In genomic region chr3R:7144245-7144904, dm6 we compare ENCODE assay signal across 5 fruit fly cellular contexts.
TF ChIP-seq lines count a peak whose summit lies in the region.

Gene CG14610, minus strand, starts transcription at chr3R:7144295.
Gene CG2656, plus strand, starts transcription at chr3R:7144724.

- TF ChIP-seq CTCF in whole organism, embryonic (GFP tag; optimal IDR thresholded peaks at IDR 0.05; lab: Kevin White, UChicago), result peak; percentile 52

TF ChIP-seq in whole organism, adult, 20 proteins besides CTCF, POLR2A, EP300 and RAD21 (continues in another document):
- TF ChIP-seq toe (GFP tag; optimal IDR thresholded peaks at IDR 0.05; lab: Kevin White, UChicago) (peak; percentile 74), Crg-1 (GFP tag; optimal IDR thresholded peaks at IDR 0.05; lab: Kevin White, UChicago) (peak; percentile 84), cnc (optimal IDR thresholded peaks at IDR 0.05; lab: Kevin White, UChicago) (no peak), CG7045 (GFP tag; optimal IDR thresholded peaks at IDR 0.05; lab: Kevin White, UChicago) (peak; percentile 44), CG33017 (tag; optimal IDR thresholded peaks at IDR 0.05; lab: Kevin White, UChicago) (peak; percentile 0), tj (GFP tag; optimal IDR thresholded peaks at IDR 0.05; lab: Kevin White, UChicago) (no peak), Hr96 (GFP tag; optimal IDR thresholded peaks at IDR 0.05; lab: Kevin White, UChicago) (peak; percentile 77), ovo (GFP tag; optimal IDR thresholded peaks at IDR 0.05; lab: Kevin White, UChicago) (peak; percentile 35), cic (GFP tag; optimal IDR thresholded peaks at IDR 0.05; lab: Kevin White, UChicago) (no peak), CG12768 (GFP tag; optimal IDR thresholded peaks at IDR 0.05; lab: Kevin White, UChicago) (peak; percentile 40), CG11617 (GFP tag; optimal IDR thresholded peaks at IDR 0.05; lab: Kevin White, UChicago) (peak; percentile 32), CG1620 (GFP tag; optimal IDR thresholded peaks at IDR 0.05; lab: Kevin White, UChicago) (peak; percentile 85), CG5204 (GFP tag; optimal IDR thresholded peaks at IDR 0.05; lab: Kevin White, UChicago) (peak; percentile 60), kay (GFP tag; lab: Kevin White, UChicago; ENCODE audit: borderline replicate concordance) (no peak), Clk (GFP tag; optimal IDR thresholded peaks at IDR 0.05; lab: Kevin White, UChicago) (peak; percentile 9), CG7101 (tag; optimal IDR thresholded peaks at IDR 0.05; lab: Kevin White, UChicago) (peak; percentile 69), bab1 (GFP tag; optimal IDR thresholded peaks at IDR 0.05; lab: Kevin White, UChicago) (peak; percentile 78), pad (GFP tag; optimal IDR thresholded peaks at IDR 0.05; lab: Kevin White, UChicago) (peak; percentile 54)

TF ChIP-seq in whole organism, embryonic, 481 proteins besides CTCF, POLR2A, EP300 and RAD21 (continues in another document):
- TF ChIP-seq fu2 (GFP tag; optimal IDR thresholded peaks at IDR 0.05; lab: Kevin White, UChicago) (peak; percentile 81), ro (GFP tag; IDR thresholded peaks at IDR 0.05; lab: Robert Waterston, UW) (no peak), CG9437 (GFP tag; optimal IDR thresholded peaks at IDR 0.05; lab: Kevin White, UChicago) (peak; percentile 30), bowl (GFP tag; IDR thresholded peaks at IDR 0.05; lab: Robert Waterston, UW) (no peak), Dp (GFP tag; optimal IDR thresholded peaks at IDR 0.05; lab: Kevin White, UChicago) (peak; percentile 99), CG18599 (GFP tag; optimal IDR thresholded peaks at IDR 0.05; lab: Kevin White, UChicago) (peak; percentile 74), inv (GFP tag; IDR thresholded peaks at IDR 0.05; lab: Robert Waterston, UW; ENCODE audit: partially characterized antibody) (peak; percentile 37; the same call in 1 of the 2 replicates), Fer1 (GFP tag; optimal IDR thresholded peaks at IDR 0.05; lab: Kevin White, UChicago) (peak; percentile 92), CG5245 (GFP tag; optimal IDR thresholded peaks at IDR 0.05; lab: Kevin White, UChicago) (peak; percentile 84), HLHmδ (GFP tag; optimal IDR thresholded peaks at IDR 0.05; lab: Kevin White, UChicago) (no peak), gfzf (GFP tag; optimal IDR thresholded peaks at IDR 0.05; lab: Kevin White, UChicago) (peak; percentile 52), tap (tag; optimal IDR thresholded peaks at IDR 0.05; lab: Kevin White, UChicago) (peak; percentile 30), Deaf1 (tag; optimal IDR thresholded peaks at IDR 0.05; lab: Kevin White, UChicago) (no peak), cwo (GFP tag; optimal IDR thresholded peaks at IDR 0.05; lab: Kevin White, UChicago) (peak; percentile 47), CG3726 (GFP tag; IDR thresholded peaks at IDR 0.05; lab: Robert Waterston, UW) (no peak), tgo (GFP tag; IDR thresholded peaks at IDR 0.05; lab: Robert Waterston, UW) (peak; percentile 63; the same call in 2 of the 3 replicates), CG17361 (GFP tag; IDR thresholded peaks at IDR 0.05; lab: Robert Waterston, UW) (no peak), danr (GFP tag; IDR thresholded peaks at IDR 0.05; lab: Robert Waterston, UW) (no peak), CG17612 (GFP tag; IDR thresholded peaks at IDR 0.05; lab: Robert Waterston, UW) (no peak)

TF ChIP-seq in whole organism, prepupa, 60 proteins besides CTCF, POLR2A, EP300 and RAD21 (continues in another document):
- TF ChIP-seq OdsH (GFP tag; optimal IDR thresholded peaks at IDR 0.05; lab: Kevin White, UChicago), result peak; percentile 71
- peak; percentile 82 for TF ChIP-seq CG31627 (GFP tag; optimal IDR thresholded peaks at IDR 0.05; lab: Kevin White, UChicago)
- TF ChIP-seq Hr39 (GFP tag; optimal IDR thresholded peaks at IDR 0.05; lab: Kevin White, UChicago), result peak; percentile 76
- peak; percentile 56 for TF ChIP-seq CG6792 (GFP tag; optimal IDR thresholded peaks at IDR 0.05; lab: Kevin White, UChicago)
- TF ChIP-seq Eip78C (GFP tag; lab: Kevin White, UChicago), result peak; percentile 76
- peak; percentile 69 for TF ChIP-seq acj6 (GFP tag; optimal IDR thresholded peaks at IDR 0.05; lab: Kevin White, UChicago)
- TF ChIP-seq CG10631 (GFP tag; optimal IDR thresholded peaks at IDR 0.05; lab: Kevin White, UChicago), result peak; percentile 75
- TF ChIP-seq lz (GFP tag; optimal IDR thresholded peaks at IDR 0.05; lab: Kevin White, UChicago), result peak; percentile 78
- peak; percentile 74 for TF ChIP-seq Hr4 (GFP tag; optimal IDR thresholded peaks at IDR 0.05; lab: Kevin White, UChicago)
- peak; percentile 39 for TF ChIP-seq CG8632 (GFP tag; optimal IDR thresholded peaks at IDR 0.05; lab: Kevin White, UChicago)
- TF ChIP-seq Eip75B (GFP tag; optimal IDR thresholded peaks at IDR 0.05; lab: Kevin White, UChicago), result no peak
- TF ChIP-seq CG3919 (GFP tag; optimal IDR thresholded peaks at IDR 0.05; lab: Kevin White, UChicago), result peak; percentile 88
- peak; percentile 43 for TF ChIP-seq CG7368 (GFP tag; optimal IDR thresholded peaks at IDR 0.05; lab: Kevin White, UChicago)
- TF ChIP-seq pdm3 (GFP tag; optimal IDR thresholded peaks at IDR 0.05; lab: Kevin White, UChicago), result peak; percentile 75
- TF ChIP-seq achi (GFP tag; optimal IDR thresholded peaks at IDR 0.05; lab: Kevin White, UChicago), result peak; percentile 61
- TF ChIP-seq topi (GFP tag; optimal IDR thresholded peaks at IDR 0.05; lab: Kevin White, UChicago), result peak; percentile 69
- peak; percentile 80 for TF ChIP-seq cyc (GFP tag; optimal IDR thresholded peaks at IDR 0.05; lab: Kevin White, UChicago)
- TF ChIP-seq CG3032 (tag; optimal IDR thresholded peaks at IDR 0.05; lab: Kevin White, UChicago), result peak; percentile 36
- TF ChIP-seq Lpt (GFP tag; optimal IDR thresholded peaks at IDR 0.05; lab: Kevin White, UChicago), result no peak

TF ChIP-seq in whole organism, pupa, 21 proteins besides CTCF, POLR2A, EP300 and RAD21:
- TF ChIP-seq D1 (tag; optimal IDR thresholded peaks at IDR 0.05; lab: Kevin White, UChicago) (peak; percentile 57), fd96Ca (GFP tag; IDR thresholded peaks at IDR 0.05; lab: Robert Waterston, UW) (no peak), CG9948 (tag; optimal IDR thresholded peaks at IDR 0.05; lab: Kevin White, UChicago) (no peak), gl (tag; optimal IDR thresholded peaks at IDR 0.05; lab: Kevin White, UChicago) (no peak), CG32121 (GFP tag; IDR thresholded peaks at IDR 0.05; lab: Robert Waterston, UW) (peak; percentile 34; the same call in 1 of the 2 replicates), CG13204 (GFP tag; optimal IDR thresholded peaks at IDR 0.05; lab: Kevin White, UChicago) (no peak), Snoo (tag; optimal IDR thresholded peaks at IDR 0.05; lab: Kevin White, UChicago) (peak; percentile 50), Ets98B (GFP tag; IDR thresholded peaks at IDR 0.05; lab: Robert Waterston, UW) (no peak; the same call in 1 of the 2 replicates), EcR (GFP tag; optimal IDR thresholded peaks at IDR 0.05; lab: Kevin White, UChicago) (no peak), CG10348 (GFP tag; IDR thresholded peaks at IDR 0.05; lab: Robert Waterston, UW) (no peak), CG4496 (GFP tag; IDR thresholded peaks at IDR 0.05; lab: Robert Waterston, UW) (no peak; the same call in 1 of the 3 replicates)

TF ChIP-seq in whole organism, wandering third instar larva, 38 proteins besides CTCF, POLR2A, EP300 and RAD21 (continues in another document):
- TF ChIP-seq br (GFP tag; optimal IDR thresholded peaks at IDR 0.05; lab: Kevin White, UChicago), result peak; percentile 80
- TF ChIP-seq dmrt93B (GFP tag; optimal IDR thresholded peaks at IDR 0.05; lab: Kevin White, UChicago), result no peak
- TF ChIP-seq dsf (GFP tag; optimal IDR thresholded peaks at IDR 0.05; lab: Kevin White, UChicago; ENCODE audit: borderline replicate concordance), result no peak
- TF ChIP-seq lola (GFP tag; optimal IDR thresholded peaks at IDR 0.05; lab: Kevin White, UChicago), result no peak
- TF ChIP-seq N (GFP tag; optimal IDR thresholded peaks at IDR 0.05; lab: Kevin White, UChicago), result no peak
- peak; percentile 23 for TF ChIP-seq CG32264 (GFP tag; optimal IDR thresholded peaks at IDR 0.05; lab: Kevin White, UChicago)
- peak; percentile 78 for TF ChIP-seq fru (GFP tag; optimal IDR thresholded peaks at IDR 0.05; lab: Kevin White, UChicago)
- no peak for TF ChIP-seq HLH106 (tag; optimal IDR thresholded peaks at IDR 0.05; lab: Kevin White, UChicago)
- TF ChIP-seq Dfd (GFP tag; optimal IDR thresholded peaks at IDR 0.05; lab: Kevin White, UChicago), result no peak
- peak; percentile 79 for TF ChIP-seq ey (GFP tag; optimal IDR thresholded peaks at IDR 0.05; lab: Kevin White, UChicago)
- no peak for TF ChIP-seq Vsx2 (GFP tag; optimal IDR thresholded peaks at IDR 0.05; lab: Kevin White, UChicago; ENCODE audit: partially characterized antibody)
- no peak for TF ChIP-seq sage (GFP tag; optimal IDR thresholded peaks at IDR 0.05; lab: Kevin White, UChicago)
- no peak for TF ChIP-seq Hr78 (GFP tag; optimal IDR thresholded peaks at IDR 0.05; lab: Kevin White, UChicago)
- no peak for TF ChIP-seq Sp1 (GFP tag; optimal IDR thresholded peaks at IDR 0.05; lab: Kevin White, UChicago)
- peak; percentile 71 for TF ChIP-seq OdsH (GFP tag; optimal IDR thresholded peaks at IDR 0.05; lab: Kevin White, UChicago)
- peak; percentile 25 for TF ChIP-seq Myc (optimal IDR thresholded peaks at IDR 0.05; lab: Kevin White, UChicago)
- TF ChIP-seq Mio (GFP tag; optimal IDR thresholded peaks at IDR 0.05; lab: Kevin White, UChicago), result peak; percentile 28
- no peak for TF ChIP-seq woc (GFP tag; optimal IDR thresholded peaks at IDR 0.05; lab: Kevin White, UChicago)
- TF ChIP-seq rgr (GFP tag; optimal IDR thresholded peaks at IDR 0.05; lab: Kevin White, UChicago), result peak; percentile 91
- peak; percentile 91 for TF ChIP-seq h (GFP tag; optimal IDR thresholded peaks at IDR 0.05; lab: Kevin White, UChicago)
- TF ChIP-seq jim (GFP tag; optimal IDR thresholded peaks at IDR 0.05; lab: Kevin White, UChicago), result peak; percentile 62
- peak; percentile 71 for TF ChIP-seq sv (GFP tag; optimal IDR thresholded peaks at IDR 0.05; lab: Kevin White, UChicago)
- TF ChIP-seq Rel (GFP tag; optimal IDR thresholded peaks at IDR 0.05; lab: Kevin White, UChicago), result no peak
- TF ChIP-seq Rel (tag; optimal IDR thresholded peaks at IDR 0.05; lab: Kevin White, UChicago), result no peak
- no peak for TF ChIP-seq Dif (GFP tag; optimal IDR thresholded peaks at IDR 0.05; lab: Kevin White, UChicago; ENCODE audit: partially characterized antibody)
- TF ChIP-seq psq (GFP tag; optimal IDR thresholded peaks at IDR 0.05; lab: Kevin White, UChicago), result peak; percentile 70
- no peak for TF ChIP-seq dl (GFP tag; optimal IDR thresholded peaks at IDR 0.05; lab: Kevin White, UChicago; ENCODE audit: insufficient read depth in 1 of 2, partially characterized antibody in 2 of 2)
- TF ChIP-seq GATAd (GFP tag; optimal IDR thresholded peaks at IDR 0.05; lab: Kevin White, UChicago), result peak; percentile 44
- TF ChIP-seq tai (GFP tag; optimal IDR thresholded peaks at IDR 0.05; lab: Kevin White, UChicago), result no peak
- TF ChIP-seq foxo (GFP tag; optimal IDR thresholded peaks at IDR 0.05; lab: Kevin White, UChicago), result peak in 1 of 2 experiments; percentile 94
- no peak for TF ChIP-seq usp (GFP tag; optimal IDR thresholded peaks at IDR 0.05; lab: Kevin White, UChicago)
- TF ChIP-seq brk (GFP tag; optimal IDR thresholded peaks at IDR 0.05; lab: Kevin White, UChicago), result no peak
